Worm (Caenorhabditis elegans): Measurements from ENCODE around the gene txt-2.

The txt-2 gene

DNA sequence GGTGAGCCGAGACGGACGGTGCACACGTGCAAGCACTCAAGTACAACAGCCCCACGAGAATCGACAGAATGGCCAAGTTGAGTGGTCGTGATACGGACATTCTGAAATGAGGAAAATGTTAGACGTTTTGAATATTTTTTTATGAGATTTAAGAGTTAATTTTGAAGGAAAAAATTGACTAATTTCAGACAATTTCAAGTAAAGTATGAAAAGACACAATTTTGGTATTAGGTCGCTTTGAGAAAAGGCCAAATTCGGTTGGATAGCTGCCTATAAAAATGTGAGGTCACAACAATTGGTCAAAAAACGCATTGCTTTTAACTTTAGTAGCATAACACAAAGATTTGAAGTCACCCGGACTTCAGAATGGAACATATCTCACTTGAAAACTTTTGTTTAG lies 32.5 kb upstream of the txt-2 start, which contains the start of gene nlp-70:
Gene nlp-70, minus strand, starts transcription at position 101 of the 400 bp plus-strand sequence.
- TF ChIP-seq mab-5 (tag; optimal IDR thresholded peaks at IDR 0.05): no peak
- no peak for TF ChIP-seq mls-2 (tag; optimal IDR thresholded peaks at IDR 0.05)
- TF ChIP-seq lin-32 (GFP tag; optimal IDR thresholded peaks at IDR 0.05): no peak
- no peak for TF ChIP-seq flh-1 (GFP tag; optimal IDR thresholded peaks at IDR 0.05)
- no peak for TF ChIP-seq M03D4.4 (tag; optimal IDR thresholded peaks at IDR 0.05)
- TF ChIP-seq sptf-1 (tag; optimal IDR thresholded peaks at IDR 0.05): no peak
- TF ChIP-seq unc-120 (tag; optimal IDR thresholded peaks at IDR 0.05; ENCODE audit: poor library complexity, severe bottlenecking): no peak
- TF ChIP-seq cnd-1 (tag; optimal IDR thresholded peaks at IDR 0.05): no peak
- TF ChIP-seq hlh-1 (tag; optimal IDR thresholded peaks at IDR 0.05): no peak
- TF ChIP-seq unc-62 (GFP tag; optimal IDR thresholded peaks at IDR 0.05): no peak
- no peak for TF ChIP-seq drap-1 (GFP tag; optimal IDR thresholded peaks at IDR 0.05)
- TF ChIP-seq elt-3 (tag; optimal IDR thresholded peaks at IDR 0.05): no peak

- TF ChIP-seq sptf-1 (tag; optimal IDR thresholded peaks at IDR 0.05): no peak
- no peak for TF ChIP-seq lin-32 (GFP tag; optimal IDR thresholded peaks at IDR 0.05)
- TF ChIP-seq cnd-1 (tag; optimal IDR thresholded peaks at IDR 0.05): no peak
- TF ChIP-seq hlh-1 (tag; optimal IDR thresholded peaks at IDR 0.05): no peak
- no peak for TF ChIP-seq ceh-83 (GFP tag; optimal IDR thresholded peaks at IDR 0.05)
These were observed 27.7 kb upstream of the txt-2 start, which contains the start of gene lgc-26 for ce11 chrV:268007-268406. lgc-26 (plus strand) TSS chrV:268307.

DNA sequence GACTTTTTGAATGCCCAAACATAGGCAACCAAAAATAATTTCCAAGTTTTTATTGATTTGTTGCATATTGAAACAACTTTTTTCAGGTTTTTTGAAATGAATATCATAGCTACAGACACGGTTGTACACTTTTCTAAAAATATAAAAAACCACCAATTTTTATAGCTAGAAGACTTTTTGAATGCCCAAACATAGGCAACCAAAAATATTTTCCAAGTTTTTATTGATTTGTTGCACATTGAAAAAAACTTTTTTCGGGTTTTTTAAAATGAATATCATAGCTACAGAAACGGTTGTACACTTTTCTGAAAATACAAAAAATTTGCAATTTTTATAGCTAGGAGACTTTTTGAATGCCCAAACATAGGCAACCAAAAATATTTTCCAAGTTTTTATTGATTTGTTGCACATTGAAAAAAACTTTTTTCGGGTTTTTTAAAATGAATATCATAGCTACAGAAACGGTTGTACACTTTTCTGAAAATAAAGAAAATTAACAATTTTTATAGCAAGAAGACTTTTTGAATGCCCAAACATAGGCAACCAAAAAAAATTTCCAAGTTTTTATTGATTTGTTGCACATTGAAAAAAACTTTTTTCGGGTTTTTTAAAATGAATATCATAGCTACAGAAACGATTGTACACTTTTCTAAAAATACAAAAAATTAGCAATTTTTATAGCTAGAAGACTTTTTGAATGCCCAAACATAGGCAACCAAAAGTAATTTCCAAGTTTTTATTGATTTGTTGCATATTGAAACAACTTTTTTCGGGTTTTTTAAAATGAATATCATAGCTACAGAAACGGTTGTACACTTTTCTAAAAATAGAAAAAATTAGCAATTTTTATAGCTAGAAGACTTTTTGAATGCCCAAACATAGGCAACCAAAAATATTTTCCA lies 25.0 kb upstream of the txt-2 start:
- TF ChIP-seq mab-5 (tag; optimal IDR thresholded peaks at IDR 0.05) (peak; percentile 5), tbx-8 (GFP tag; optimal IDR thresholded peaks at IDR 0.05) (peak; percentile 46), M03D4.4 (tag; optimal IDR thresholded peaks at IDR 0.05) (peak; percentile 89), unc-120 (tag; optimal IDR thresholded peaks at IDR 0.05; ENCODE audit: poor library complexity, severe bottlenecking) (peak; percentile 99), unc-62 (GFP tag; optimal IDR thresholded peaks at IDR 0.05) (peak; percentile 47), nhr-2 (tag; optimal IDR thresholded peaks at IDR 0.05) (peak; percentile 54), bed-3 (GFP tag; optimal IDR thresholded peaks at IDR 0.05) (peak; percentile 80), mls-2 (tag; optimal IDR thresholded peaks at IDR 0.05) (peak; percentile 63), nhr-237 (tag; optimal IDR thresholded peaks at IDR 0.05) (peak; percentile 23)

ce11 chrV:260334-260733 lies 20.0 kb upstream of the txt-2 start:
- TF ChIP-seq nhr-28 (tag; optimal IDR thresholded peaks at IDR 0.05) (no peak), tbx-8 (GFP tag; optimal IDR thresholded peaks at IDR 0.05) (no peak), nhr-2 (tag; optimal IDR thresholded peaks at IDR 0.05) (no peak), elt-1 (tag; optimal IDR thresholded peaks at IDR 0.05; ENCODE audit: borderline replicate concordance, insufficient read depth) (no peak), mab-5 (tag; optimal IDR thresholded peaks at IDR 0.05) (no peak), unc-62 (GFP tag; optimal IDR thresholded peaks at IDR 0.05) (no peak), lsy-2 (tag; optimal IDR thresholded peaks at IDR 0.05) (no peak), ceh-83 (GFP tag; optimal IDR thresholded peaks at IDR 0.05) (no peak), mls-2 (tag; optimal IDR thresholded peaks at IDR 0.05) (no peak), blmp-1 (tag; optimal IDR thresholded peaks at IDR 0.05) (no peak), hlh-1 (tag; optimal IDR thresholded peaks at IDR 0.05) (no peak), ceh-43 (GFP tag; optimal IDR thresholded peaks at IDR 0.05) (no peak), nhr-12 (tag; optimal IDR thresholded peaks at IDR 0.05) (no peak), pha-4 (tag; optimal IDR thresholded peaks at IDR 0.05) (no peak), lin-13 (tag; optimal IDR thresholded peaks at IDR 0.05) (no peak), ceh-39 (tag; optimal IDR thresholded peaks at IDR 0.05) (no peak), drap-1 (GFP tag; optimal IDR thresholded peaks at IDR 0.05) (no peak), sptf-1 (tag; optimal IDR thresholded peaks at IDR 0.05) (no peak), zip-8 (tag; optimal IDR thresholded peaks at IDR 0.05) (no peak)

DNA sequence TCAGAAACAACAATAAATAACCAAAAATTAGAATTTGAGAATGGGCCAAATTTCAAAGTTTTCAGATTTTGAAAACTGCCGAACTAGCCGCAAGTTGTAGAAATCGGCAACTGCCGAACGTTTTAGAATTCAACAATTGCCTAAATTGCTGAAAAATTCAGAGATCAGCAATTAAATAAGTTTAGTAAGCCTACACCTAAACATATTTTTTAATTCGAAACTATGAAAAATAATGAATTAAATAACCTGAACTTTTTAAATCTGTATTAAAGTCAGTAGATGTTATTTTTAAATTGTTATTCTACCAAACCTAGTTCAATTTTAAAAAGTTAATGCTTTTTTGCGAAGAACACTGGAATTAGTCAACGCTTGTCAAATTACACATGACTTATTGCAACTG lies 18.4 kb upstream of the txt-2 start, which contains the start of gene nhr-204:
Gene nhr-204, minus strand, starts transcription at position 101 of the 400 bp plus-strand sequence.
- TF ChIP-seq lin-32 (GFP tag; optimal IDR thresholded peaks at IDR 0.05) (no peak), drap-1 (GFP tag; optimal IDR thresholded peaks at IDR 0.05) (no peak), zip-8 (tag; optimal IDR thresholded peaks at IDR 0.05) (no peak), ztf-11 (tag; optimal IDR thresholded peaks at IDR 0.05) (no peak), flh-1 (GFP tag; optimal IDR thresholded peaks at IDR 0.05) (no peak), snpc-4 (tag; optimal IDR thresholded peaks at IDR 0.05) (no peak)

Data from whole organism, mixed stage, embryonic.